Worm (Caenorhabditis elegans): Measurements from ENCODE around the gene F47B8.8.

The F47B8.8 gene

ce11 chrV:14314236-14314635 lies 17.3 kb upstream of the F47B8.8 start, which contains the start of gene F47B8.1:
Gene F47B8.1, minus strand, starts transcription at chrV:14314336.
- TF ChIP-seq ccch-3 (GFP tag; optimal IDR thresholded peaks at IDR 0.05): no peak
- no peak for TF ChIP-seq mxl-1 (tag; optimal IDR thresholded peaks at IDR 0.05)
- TF ChIP-seq dpff-1 (tag; optimal IDR thresholded peaks at IDR 0.05): no peak
- no peak for TF ChIP-seq pbrm-1 (GFP tag; IDR thresholded peaks at IDR 0.05)
- no peak for TF ChIP-seq C06A6.2 (GFP tag; conservative IDR thresholded peaks at IDR 0.05)
- TF ChIP-seq rpc-1 (optimal IDR thresholded peaks at IDR 0.05): no peak
- TF ChIP-seq rpc-1 (tag; optimal IDR thresholded peaks at IDR 0.05): no peak
- no peak for TF ChIP-seq lsl-1 (GFP tag; optimal IDR thresholded peaks at IDR 0.05)
- TF ChIP-seq rec-8 (tag; optimal IDR thresholded peaks at IDR 0.05): no peak
- TF ChIP-seq efl-1 (GFP tag; optimal IDR thresholded peaks at IDR 0.05): no peak
- TF ChIP-seq lin-40 (tag; optimal IDR thresholded peaks at IDR 0.05): no peak
- TF ChIP-seq nfya-2 (GFP tag; IDR thresholded peaks at IDR 0.05): no peak
- TF ChIP-seq B0336.3 (GFP tag; IDR thresholded peaks at IDR 0.05): no peak
- TF ChIP-seq rcor-1 (GFP tag; IDR thresholded peaks at IDR 0.05): no peak
- no peak for TF ChIP-seq sdz-38 (tag; optimal IDR thresholded peaks at IDR 0.05)
- no peak for TF ChIP-seq K11D2.4 (GFP tag; IDR thresholded peaks at IDR 0.05)
- TF ChIP-seq T07F8.4 (tag; optimal IDR thresholded peaks at IDR 0.05): no peak
- no peak for TF ChIP-seq zfh-2 (GFP tag; conservative IDR thresholded peaks at IDR 0.05)
- TF ChIP-seq Y53F4B.3 (GFP tag; IDR thresholded peaks at IDR 0.05): no peak
- no peak for TF ChIP-seq ceh-79 (tag; optimal IDR thresholded peaks at IDR 0.05)

- TF ChIP-seq let-607 (tag; optimal IDR thresholded peaks at IDR 0.05): no peak
- TF ChIP-seq egrh-3 (GFP tag; IDR thresholded peaks at IDR 0.05): no peak
- TF ChIP-seq dpl-1 (GFP tag; optimal IDR thresholded peaks at IDR 0.05): no peak
- TF ChIP-seq F49E8.2 (tag; optimal IDR thresholded peaks at IDR 0.05; ENCODE audit: insufficient read depth): no peak
- no peak for TF ChIP-seq unc-130 (GFP tag; optimal IDR thresholded peaks at IDR 0.05)
Observed at ce11 chrV:14316525-14316924, 15.0 kb upstream of the F47B8.8 start, which contains the start of gene F47B8.2. Gene F47B8.2, minus strand, starts transcription at chrV:14316625.

ce11 chrV:14317204-14317603 lies 14.3 kb upstream of the F47B8.8 start:
- TF ChIP-seq hlh-26 (GFP tag; conservative IDR thresholded peaks at IDR 0.05) (no peak), cebp-1 (GFP tag; IDR thresholded peaks at IDR 0.05) (no peak), cebp-1 (tag; optimal IDR thresholded peaks at IDR 0.05) (no peak), T26A5.8 (tag; optimal IDR thresholded peaks at IDR 0.05) (no peak), attf-6 (GFP tag; IDR thresholded peaks at IDR 0.05) (no peak), Y79H2A.3 (GFP tag; conservative IDR thresholded peaks at IDR 0.05) (no peak), akir-1 (GFP tag; optimal IDR thresholded peaks at IDR 0.05) (no peak), hsf-1 (GFP tag; IDR thresholded peaks at IDR 0.05) (no peak), B0261.1 (tag; optimal IDR thresholded peaks at IDR 0.05) (no peak), hlh-12 (tag; optimal IDR thresholded peaks at IDR 0.05) (no peak), efl-1 (GFP tag; optimal IDR thresholded peaks at IDR 0.05) (no peak), F55B11.4 (tag; optimal IDR thresholded peaks at IDR 0.05; ENCODE audit: borderline replicate concordance, insufficient read depth) (no peak), snpc-1.3 (tag; optimal IDR thresholded peaks at IDR 0.05; ENCODE audit: insufficient read depth) (no peak), lin-26 (GFP tag; IDR thresholded peaks at IDR 0.05) (no peak), attf-3 (GFP tag; conservative IDR thresholded peaks at IDR 0.05) (no peak), pbrm-1 (GFP tag; IDR thresholded peaks at IDR 0.05) (no peak), madf-6 (GFP tag; IDR thresholded peaks at IDR 0.05) (no peak), aptf-2 (GFP tag; conservative IDR thresholded peaks at IDR 0.05) (no peak), hmg-1.2 (GFP tag; IDR thresholded peaks at IDR 0.05) (no peak), mcd-1 (GFP tag; IDR thresholded peaks at IDR 0.05) (no peak)

Data from whole organism, young adult.